Fruit fly (Drosophila melanogaster): ENCODE measurements around the gene ND-SGDH.

DNA sequence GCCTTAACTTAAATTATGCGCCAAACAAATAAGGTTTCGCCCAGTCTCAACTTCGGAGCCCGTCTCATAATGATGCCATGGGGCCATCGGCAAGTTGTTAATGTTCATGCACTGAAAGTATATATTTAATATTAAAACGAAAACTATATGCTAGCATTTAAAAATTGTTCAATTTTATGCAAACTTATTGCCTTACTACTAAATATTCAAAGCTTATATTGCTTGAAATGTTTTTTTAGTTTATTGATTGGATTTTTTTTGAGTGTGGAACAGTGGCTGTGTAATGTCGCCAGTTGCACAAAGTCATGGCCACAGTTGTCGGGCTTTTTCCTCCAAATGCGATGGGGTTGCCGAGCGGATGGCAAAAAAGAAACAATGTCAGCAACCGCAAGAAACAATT, 24.2 kb downstream of the ND-SGDH start:
- TF ChIP-seq Sp1 (GFP tag; optimal IDR thresholded peaks at IDR 0.05) (peak; percentile 74), Hr78 (GFP tag; optimal IDR thresholded peaks at IDR 0.05) (no peak), fru (GFP tag; optimal IDR thresholded peaks at IDR 0.05) (peak; percentile 80)
